Worm (Caenorhabditis elegans): ENCODE measurements around the gene srab-11.
"Not testable (repeated sequence)": the region's sequence is repeated elsewhere in the genome, so short reads cannot be mapped to it uniquely, and the experiment has no call there.

srab-11 gene

ce11 chrV:3106785-3107184 lies 40.0 kb downstream of the srab-11 start:
- TF ChIP-seq fos-1 (tag; optimal IDR thresholded peaks at IDR 0.05) (no peak), snpc-4 (tag; optimal IDR thresholded peaks at IDR 0.05) (peak; percentile 25)

- TF ChIP-seq C34B4.2 (tag; optimal IDR thresholded peaks at IDR 0.05) (no peak), sup-37 (GFP tag; optimal IDR thresholded peaks at IDR 0.05) (no peak)
Observed at ce11 chrV:3105810-3106209, 41.0 kb downstream of the srab-11 start, which contains the start of gene str-69. str-69 (minus strand) TSS chrV:3105910.

- TF ChIP-seq nhr-12 (tag; optimal IDR thresholded peaks at IDR 0.05) (no peak), ama-1 (optimal IDR thresholded peaks at IDR 0.05) (no peak), ets-5 (GFP tag; IDR thresholded peaks at IDR 0.05) (no peak), lin-14 (GFP tag; optimal IDR thresholded peaks at IDR 0.05) (no peak), nhr-28 (tag; optimal IDR thresholded peaks at IDR 0.05) (no peak), hlh-4 (tag; optimal IDR thresholded peaks at IDR 0.05) (no peak), ceh-90 (tag; optimal IDR thresholded peaks at IDR 0.05) (no peak), elt-2 (tag; optimal IDR thresholded peaks at IDR 0.05) (no peak), nhr-47 (tag; optimal IDR thresholded peaks at IDR 0.05) (no peak), nhr-85 (tag) (no peak), nhr-20 (tag; optimal IDR thresholded peaks at IDR 0.05) (no peak), ceh-8 (GFP tag; optimal IDR thresholded peaks at IDR 0.05) (no peak), nhr-77 (tag; optimal IDR thresholded peaks at IDR 0.05) (no peak), mef-2 (tag; optimal IDR thresholded peaks at IDR 0.05) (no peak), nhr-71 (tag; optimal IDR thresholded peaks at IDR 0.05) (no peak), Y116A8C.19 (tag; optimal IDR thresholded peaks at IDR 0.05; ENCODE audit: borderline replicate concordance) (no peak), lin-15B (tag; optimal IDR thresholded peaks at IDR 0.05) (no peak), irx-1 (tag; optimal IDR thresholded peaks at IDR 0.05) (no peak), lsy-2 (tag; optimal IDR thresholded peaks at IDR 0.05) (no peak), F16B12.6 (tag; optimal IDR thresholded peaks at IDR 0.05) (no peak)
Observed at ce11 chrV:3104134-3104533, 42.7 kb downstream of the srab-11 start, which contains the start of gene str-66. str-66 (minus strand) TSS chrV:3104234.

- TF ChIP-seq blmp-1 (tag; optimal IDR thresholded peaks at IDR 0.05); nhr-71 (tag; optimal IDR thresholded peaks at IDR 0.05); lin-14 (GFP tag; optimal IDR thresholded peaks at IDR 0.05): not testable (repeated sequence)
Observed at ce11 chrV:3102049-3102448, 44.8 kb downstream of the srab-11 start, which contains the start of gene Y73C8C.4. Y73C8C.4 (minus strand) TSS chrV:3102149.

ce11 chrV:3100527-3100926 lies 46.3 kb downstream of the srab-11 start:
- no peak for TF ChIP-seq nhr-20 (tag; optimal IDR thresholded peaks at IDR 0.05)

All from whole organism, L1 larva.